Fruit fly (Drosophila melanogaster): ENCODE data around the gene Sytbeta.

DNA sequence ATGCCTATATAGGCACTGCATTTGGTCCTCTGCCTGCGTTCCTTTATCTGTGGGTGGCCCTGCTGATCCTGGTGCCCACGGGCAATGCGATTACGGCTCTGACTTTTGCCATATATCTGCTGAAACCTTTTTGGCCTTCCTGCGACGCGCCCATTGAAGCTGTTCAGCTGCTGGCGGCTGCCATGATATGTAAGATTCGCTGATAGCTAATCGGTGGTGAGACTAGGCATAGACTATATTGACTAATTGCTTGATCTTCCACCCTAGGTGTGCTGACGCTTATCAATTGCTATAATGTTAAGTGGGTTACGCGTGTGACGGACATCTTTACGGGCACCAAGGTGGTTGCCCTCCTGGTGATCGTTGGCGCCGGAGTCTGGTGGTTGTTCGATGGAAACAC is 74.9 kb downstream of the Sytbeta start:
- TF ChIP-seq CG10669 (GFP tag; optimal IDR thresholded peaks at IDR 0.05), result no peak
- TF ChIP-seq fd85E (GFP tag; optimal IDR thresholded peaks at IDR 0.05), result no peak
- TF ChIP-seq OdsH (GFP tag; optimal IDR thresholded peaks at IDR 0.05), result no peak
- TF ChIP-seq dac (GFP tag; optimal IDR thresholded peaks at IDR 0.05), result no peak
- no peak for TF ChIP-seq CG11902 (GFP tag; optimal IDR thresholded peaks at IDR 0.05)
- no peak for TF ChIP-seq eg (GFP tag; IDR thresholded peaks at IDR 0.05)
